Worm (Caenorhabditis elegans) whole organism, mixed stage, embryonic: ENCODE measurements around the gene clec-166.

ENCODE experiments used
- blmp-1 ChIP-seq: fragments of 150-350 bp; optimal IDR thresholded peaks from 2 replicates; lab custom pipeline; 2014; ENCODE audit warnings: missing biosample characterization, missing genetic modification characterization
- elt-1 ChIP-seq: sonication (generic microtip); optimal IDR thresholded peaks from 2 replicates; lab custom pipeline; 2017; ENCODE audit warnings: missing genetic modification characterization, mild to moderate bottlenecking, missing compliant biosample characterization, antibody characterized with exemption, moderate library complexity, borderline replicate concordance; ENCODE audit not compliant: insufficient read depth
- flh-1 ChIP-seq: fragments of 200-800 bp; sonication (Bioruptor generic); optimal IDR thresholded peaks from 2 replicates; lab custom pipeline; 2018; ENCODE audit warnings: mild to moderate bottlenecking, missing genetic modification characterization, moderate library complexity, missing compliant biosample characterization
- nhr-237 ChIP-seq: fragments of 150-350 bp; optimal IDR thresholded peaks from 2 replicates; lab custom pipeline; 2014; ENCODE audit warnings: missing biosample characterization, missing genetic modification characterization
- nhr-76 ChIP-seq: sonication (generic microtip); optimal IDR thresholded peaks from 2 replicates; lab custom pipeline; 2017; ENCODE audit warnings: missing biosample characterization, missing genetic modification characterization
- pha-4 ChIP-seq: fragments of 150-350 bp; optimal IDR thresholded peaks from 2 replicates; lab custom pipeline; 2018; ENCODE audit warnings: missing biosample characterization, missing genetic modification reagents, missing genetic modification characterization
- sem-2 ChIP-seq: fragments of 200-800 bp; sonication (Bioruptor generic); optimal IDR thresholded peaks from 2 replicates; lab custom pipeline; 2018; ENCODE audit warnings: mild to moderate bottlenecking, missing genetic modification characterization, missing compliant biosample characterization
- snpc-4 ChIP-seq: fragments of 150-350 bp; optimal IDR thresholded peaks from 2 replicates; lab custom pipeline; 2014; ENCODE audit warnings: missing biosample characterization, missing genetic modification characterization
- unc-62 ChIP-seq: fragments of 150-350 bp; optimal IDR thresholded peaks from 2 replicates; lab custom pipeline; 2014; ENCODE audit warnings: missing biosample characterization, missing genetic modification reagents, missing genetic modification characterization
- ztf-11 ChIP-seq: fragments of 150-350 bp; optimal IDR thresholded peaks from 2 replicates; lab custom pipeline; 2014; ENCODE audit warnings: missing biosample characterization, missing genetic modification characterization

DNA sequence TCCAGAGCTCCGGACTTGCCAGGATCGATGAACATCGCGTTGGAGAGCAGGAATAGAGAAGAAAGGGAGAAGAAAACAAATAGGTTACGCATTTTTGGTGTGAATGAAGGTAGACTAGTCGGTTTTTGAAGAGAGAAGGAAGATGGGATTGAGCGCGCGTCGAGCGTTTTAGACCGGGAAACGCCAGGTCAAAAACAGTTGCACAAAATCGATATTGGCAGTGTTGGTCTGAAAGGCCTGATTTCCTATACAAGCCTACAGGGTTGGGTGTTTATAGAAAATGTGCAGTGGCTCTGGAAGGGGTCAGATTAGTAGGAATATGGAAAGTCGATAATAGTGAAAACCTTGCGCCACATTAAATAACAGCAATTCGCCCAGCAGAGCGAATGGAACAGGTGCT, 46.3 kb downstream of the clec-166 start, which contains the start of gene dsl-2:
- TF ChIP-seq pha-4 (no peak), ztf-11 (tag; lab: Kevin White, UChicago) (no peak), snpc-4 (tag; lab: Kevin White, UChicago) (no peak), elt-1 (tag; lab: Kevin White, UChicago) (no peak), nhr-237 (tag; lab: Kevin White, UChicago) (no peak), unc-62 (GFP tag; lab: Kevin White, UChicago) (no peak), sem-2 (GFP tag; lab: Kevin White, UChicago) (no peak), flh-1 (GFP tag; lab: Kevin White, UChicago) (no peak), nhr-76 (tag; lab: Kevin White, UChicago) (no peak), blmp-1 (no peak)
